Fruit fly (Drosophila melanogaster): ENCODE results near the gene tll.

DNA sequence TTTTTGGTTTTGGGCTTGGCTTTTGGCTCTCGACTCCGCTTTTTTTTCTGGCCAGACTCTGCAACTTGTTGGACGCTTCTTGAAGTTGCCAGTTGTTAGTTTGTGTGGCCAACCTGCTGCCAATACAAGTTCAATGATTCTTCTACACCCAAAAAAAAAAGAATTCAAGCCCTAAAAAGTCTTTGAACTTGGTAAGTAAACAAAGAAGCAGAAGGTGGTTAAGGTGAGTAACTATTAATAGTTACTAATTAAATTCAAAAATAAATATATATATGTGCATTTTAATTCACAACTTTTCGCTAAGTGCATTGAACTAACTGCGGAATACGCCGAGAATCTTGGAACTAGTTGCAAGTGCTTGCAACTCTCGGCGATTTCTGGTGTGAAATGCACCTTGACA, 19.0 kb upstream of the tll start:
- TF ChIP-seq CG8478 (optimal IDR thresholded peaks at IDR 0.05), result no peak
- no peak for TF ChIP-seq CTCF (optimal IDR thresholded peaks at IDR 0.05)

All from S2 (cell line).